Fruit fly (Drosophila melanogaster): ENCODE measurements around the gene Pmm2.
A peak's percentile ranks its signal among the peaks of the same experiment; 100 is the strongest.

dm6 chr3L:12503865-12504650 is 30.3 kb upstream of the Pmm2 start, which contains the start of the genes CG10646 and vih:
- peak; percentile 8 for TF ChIP-seq CG1620 (GFP tag; optimal IDR thresholded peaks at IDR 0.05)
- peak; percentile 74 for TF ChIP-seq CG14711 (tag; optimal IDR thresholded peaks at IDR 0.05)
- TF ChIP-seq kay (GFP tag; ENCODE audit: borderline replicate concordance): no peak
- TF ChIP-seq pad (GFP tag; optimal IDR thresholded peaks at IDR 0.05): peak; percentile 61
- peak; percentile 42 for TF ChIP-seq Mnt (GFP tag; optimal IDR thresholded peaks at IDR 0.05)
- peak; percentile 12 for TF ChIP-seq Crg-1 (GFP tag; optimal IDR thresholded peaks at IDR 0.05)
- peak; percentile 58 for TF ChIP-seq CG11617 (GFP tag; optimal IDR thresholded peaks at IDR 0.05)
- TF ChIP-seq cnc (optimal IDR thresholded peaks at IDR 0.05): no peak
- TF ChIP-seq ovo (GFP tag; optimal IDR thresholded peaks at IDR 0.05): peak; percentile 77
- TF ChIP-seq bab1 (GFP tag; optimal IDR thresholded peaks at IDR 0.05): peak; percentile 19
- TF ChIP-seq tj (GFP tag; optimal IDR thresholded peaks at IDR 0.05): peak; percentile 13
- peak; percentile 67 for TF ChIP-seq CG7101 (tag; optimal IDR thresholded peaks at IDR 0.05)
- no peak for TF ChIP-seq toe (GFP tag; optimal IDR thresholded peaks at IDR 0.05)
- TF ChIP-seq CG7045 (GFP tag; optimal IDR thresholded peaks at IDR 0.05): peak; percentile 10
